Fruit fly (Drosophila melanogaster) whole organism, wandering third instar larva: ENCODE data around the gene CG14174.

Source experiments
- CrebA ChIP-seq: fragments of 200-800 bp; sonication (Bioruptor generic); optimal IDR thresholded peaks from 2 replicates; lab custom pipeline; 2016; ENCODE audit warnings: missing biosample characterization, mild to moderate bottlenecking, missing genetic modification characterization, borderline replicate concordance
- dl ChIP-seq, 2 experiments: fragments of 175-275, 200-275 bp in 1 of 2; fragments of 200-275 bp in 1 of 2; sonication (Bioruptor generic); optimal IDR thresholded peaks; lab custom pipeline; 2018; ENCODE audit warnings: mild to moderate bottlenecking in 2 of 2, missing biosample characterization in 2 of 2, missing genetic modification characterization in 2 of 2, moderate library complexity in 2 of 2; ENCODE audit not compliant: partially characterized antibody in 2 of 2, insufficient read depth in 1 of 2
- pan ChIP-seq: fragments of >200 bp; optimal IDR thresholded peaks from 2 replicates; lab custom pipeline; 2017

- TF ChIP-seq dl (GFP tag; optimal IDR thresholded peaks at IDR 0.05; lab: Kevin White, UChicago; ENCODE audit: insufficient read depth in 1 of 2, partially characterized antibody in 2 of 2): peak; percentile 94 to 97
- peak; percentile 54 for TF ChIP-seq CrebA (GFP tag; lab: Kevin White, UChicago)
- TF ChIP-seq pan (lab: Kevin White, UChicago): no peak
Observed at dm6 chr3L:9692234-9692891, 26.8 kb upstream of the CG14174 start.
